Worm (Caenorhabditis elegans) whole organism, mixed stage, embryonic: ENCODE measurements around the gene str-158.

Experiments
- M03D4.4 ChIP-seq: sonication (generic microtip); optimal IDR thresholded peaks from 2 replicates; lab custom pipeline; 2017; ENCODE audit warnings: mild to moderate bottlenecking, missing genetic modification characterization, missing compliant biosample characterization
- bed-3 ChIP-seq: fragments of 200-800 bp; sonication (Bioruptor generic); optimal IDR thresholded peaks from 3 replicates; lab custom pipeline; 2018; ENCODE audit warnings: mild to moderate bottlenecking, missing genetic modification characterization, moderate library complexity, missing compliant biosample characterization
- blmp-1 ChIP-seq: fragments of 150-350 bp; optimal IDR thresholded peaks from 2 replicates; lab custom pipeline; 2014; ENCODE audit warnings: missing biosample characterization, missing genetic modification characterization
- ceh-43 ChIP-seq: fragments of 200-800 bp; sonication (Bioruptor generic); optimal IDR thresholded peaks from 2 replicates; lab custom pipeline; 2018; ENCODE audit warnings: mild to moderate bottlenecking, missing genetic modification characterization, moderate library complexity, missing compliant biosample characterization
- ceh-83 ChIP-seq: fragments of 200-800 bp; sonication (Bioruptor generic); optimal IDR thresholded peaks from 2 replicates; lab custom pipeline; 2018; ENCODE audit warnings: mild to moderate bottlenecking, missing genetic modification characterization, missing compliant biosample characterization
- ces-1 ChIP-seq: fragments of 150-350 bp; optimal IDR thresholded peaks from 2 replicates; lab custom pipeline; 2014; ENCODE audit warnings: missing biosample characterization, missing genetic modification reagents, missing genetic modification characterization
- cnd-1 ChIP-seq: fragments of 200-800 bp; sonication (Bioruptor generic); optimal IDR thresholded peaks from 2 replicates; lab custom pipeline; 2018; ENCODE audit warnings: mild to moderate bottlenecking, missing genetic modification characterization, missing compliant biosample characterization
- drap-1 ChIP-seq: fragments of 200-800 bp; sonication (Bioruptor generic); optimal IDR thresholded peaks from 3 replicates; lab custom pipeline; 2018; ENCODE audit warnings: mild to moderate bottlenecking, missing genetic modification characterization, missing compliant biosample characterization
- elt-1 ChIP-seq: sonication (generic microtip); optimal IDR thresholded peaks from 2 replicates; lab custom pipeline; 2017; ENCODE audit warnings: missing genetic modification characterization, mild to moderate bottlenecking, missing compliant biosample characterization, antibody characterized with exemption, moderate library complexity, borderline replicate concordance; ENCODE audit not compliant: insufficient read depth
- elt-3 ChIP-seq: fragments of 150-350 bp; optimal IDR thresholded peaks from 2 replicates; lab custom pipeline; 2014; ENCODE audit warnings: missing biosample characterization, missing genetic modification characterization
- ham-2 ChIP-seq: fragments of 200-800 bp; sonication (Bioruptor generic); optimal IDR thresholded peaks from 2 replicates; lab custom pipeline; 2018; ENCODE audit warnings: mild to moderate bottlenecking, missing genetic modification characterization, missing compliant biosample characterization
- hlh-1 ChIP-seq: fragments of 150-350 bp; optimal IDR thresholded peaks from 2 replicates; lab custom pipeline; 2014; ENCODE audit warnings: missing biosample characterization, missing genetic modification reagents, missing genetic modification characterization
- lin-13 ChIP-seq: fragments of 150-350 bp; optimal IDR thresholded peaks from 2 replicates; lab custom pipeline; 2014; ENCODE audit warnings: missing biosample characterization, missing genetic modification characterization
- lsy-2 ChIP-seq: fragments of 150-350 bp; optimal IDR thresholded peaks from 2 replicates; lab custom pipeline; 2014; ENCODE audit warnings: missing biosample characterization, missing genetic modification characterization
- mep-1 ChIP-seq: fragments of 150-350 bp; optimal IDR thresholded peaks from 2 replicates; lab custom pipeline; 2017; ENCODE audit warnings: missing biosample characterization, missing genetic modification reagents, missing genetic modification characterization, inconsistent platforms
- mls-2 ChIP-seq: sonication (generic microtip); optimal IDR thresholded peaks from 2 replicates; lab custom pipeline; 2016; ENCODE audit warnings: mild to moderate bottlenecking, missing genetic modification characterization, moderate library complexity, missing compliant biosample characterization
- nhr-12 ChIP-seq: fragments of 150-350 bp; optimal IDR thresholded peaks from 2 replicates; lab custom pipeline; 2014; ENCODE audit warnings: missing biosample characterization, missing genetic modification characterization
- nhr-2 ChIP-seq: fragments of 150-350 bp; optimal IDR thresholded peaks from 2 replicates; lab custom pipeline; 2014; ENCODE audit warnings: missing biosample characterization, missing genetic modification characterization
- nhr-237 ChIP-seq: fragments of 150-350 bp; optimal IDR thresholded peaks from 2 replicates; lab custom pipeline; 2014; ENCODE audit warnings: missing biosample characterization, missing genetic modification characterization
- nhr-28 ChIP-seq: fragments of 150-350 bp; optimal IDR thresholded peaks from 2 replicates; lab custom pipeline; 2014; ENCODE audit warnings: missing biosample characterization, missing genetic modification characterization
- nhr-76 ChIP-seq: sonication (generic microtip); optimal IDR thresholded peaks from 2 replicates; lab custom pipeline; 2017; ENCODE audit warnings: missing biosample characterization, missing genetic modification characterization
- pha-4 ChIP-seq: fragments of 150-350 bp; optimal IDR thresholded peaks from 2 replicates; lab custom pipeline; 2018; ENCODE audit warnings: missing biosample characterization, missing genetic modification reagents, missing genetic modification characterization
- sem-2 ChIP-seq: fragments of 200-800 bp; sonication (Bioruptor generic); optimal IDR thresholded peaks from 2 replicates; lab custom pipeline; 2018; ENCODE audit warnings: mild to moderate bottlenecking, missing genetic modification characterization, missing compliant biosample characterization
- snpc-4 ChIP-seq: fragments of 150-350 bp; optimal IDR thresholded peaks from 2 replicates; lab custom pipeline; 2014; ENCODE audit warnings: missing biosample characterization, missing genetic modification characterization
- sptf-1 ChIP-seq: sonication (generic microtip); optimal IDR thresholded peaks from 2 replicates; lab custom pipeline; 2017; ENCODE audit warnings: mild to moderate bottlenecking, missing genetic modification characterization, moderate library complexity, missing compliant biosample characterization
- tbx-8 ChIP-seq: fragments of 200-800 bp; sonication (Bioruptor generic); optimal IDR thresholded peaks from 2 replicates; lab custom pipeline; 2018; ENCODE audit warnings: mild to moderate bottlenecking, missing genetic modification characterization, moderate library complexity, missing compliant biosample characterization
- unc-120 ChIP-seq: sonication (generic microtip); optimal IDR thresholded peaks from 2 replicates; lab custom pipeline; 2017; ENCODE audit warnings: missing genetic modification characterization, missing compliant biosample characterization; ENCODE audit not compliant: poor library complexity, severe bottlenecking
- unc-62 ChIP-seq: fragments of 150-350 bp; optimal IDR thresholded peaks from 2 replicates; lab custom pipeline; 2014; ENCODE audit warnings: missing biosample characterization, missing genetic modification reagents, missing genetic modification characterization
- zip-8 ChIP-seq: fragments of 150-350 bp; optimal IDR thresholded peaks from 2 replicates; lab custom pipeline; 2014; ENCODE audit warnings: missing biosample characterization, missing genetic modification characterization
- ztf-11 ChIP-seq: fragments of 150-350 bp; optimal IDR thresholded peaks from 2 replicates; lab custom pipeline; 2014; ENCODE audit warnings: missing biosample characterization, missing genetic modification characterization

str-158 gene

ce11 chrIV:4953887-4954286 is 36.0 kb downstream of the str-158 start, which contains the start of gene str-163:
TSS of gene str-163 (plus strand) at chrIV:4954187.
- no peak for TF ChIP-seq nhr-2 (tag; lab: Kevin White, UChicago)
- TF ChIP-seq cnd-1 (tag; lab: Kevin White, UChicago): no peak
- no peak for TF ChIP-seq snpc-4 (tag; lab: Kevin White, UChicago)
- no peak for TF ChIP-seq drap-1
- no peak for TF ChIP-seq sptf-1 (tag; lab: Kevin White, UChicago)
- TF ChIP-seq pha-4 (tag; lab: Kevin White, UChicago): no peak
- TF ChIP-seq lsy-2: no peak
- no peak for TF ChIP-seq unc-62 (GFP tag; lab: Kevin White, UChicago)
- TF ChIP-seq nhr-237 (tag; lab: Kevin White, UChicago): no peak
- no peak for TF ChIP-seq sem-2 (GFP tag; lab: Kevin White, UChicago)
- no peak for TF ChIP-seq elt-3 (tag; lab: Kevin White, UChicago)
- no peak for TF ChIP-seq nhr-76
- TF ChIP-seq ztf-11 (tag; lab: Kevin White, UChicago): no peak
- TF ChIP-seq, all 35 proteins: peak for 0

DNA sequence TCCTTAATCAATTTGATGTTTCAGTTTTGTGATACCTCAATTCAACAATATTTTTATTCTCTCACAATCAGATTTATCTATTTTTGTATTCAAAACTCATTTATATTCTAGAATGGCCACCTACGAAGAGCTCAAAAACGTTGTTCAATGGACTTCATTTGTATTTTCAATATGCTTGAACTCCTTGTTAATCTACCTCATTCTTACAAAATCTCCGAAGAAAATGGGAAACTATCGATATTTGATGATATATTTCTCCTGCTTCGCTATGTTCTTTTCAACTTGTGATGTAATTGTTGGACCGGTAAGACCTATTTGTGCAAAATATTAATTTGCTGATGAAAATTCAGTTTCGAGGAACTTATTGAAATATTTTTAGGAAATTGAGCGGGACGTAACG is 42.7 kb downstream of the str-158 start, which contains the start of gene str-164:
Gene str-164 (plus strand): TSS at position 113 of the 400 bp plus-strand sequence.
- TF ChIP-seq unc-120 (no peak), ces-1 (GFP tag; lab: Kevin White, UChicago) (no peak), ceh-43 (GFP tag; lab: Kevin White, UChicago) (no peak), nhr-2 (tag; lab: Kevin White, UChicago) (no peak), ham-2 (GFP tag; lab: Kevin White, UChicago) (no peak), mep-1 (no peak), hlh-1 (tag; lab: Kevin White, UChicago) (no peak), sptf-1 (tag; lab: Kevin White, UChicago) (no peak), drap-1 (no peak), zip-8 (tag; lab: Kevin White, UChicago) (no peak), elt-3 (tag; lab: Kevin White, UChicago) (no peak), M03D4.4 (tag; lab: Kevin White, UChicago) (no peak), blmp-1 (tag; lab: Kevin White, UChicago) (no peak), pha-4 (tag; lab: Kevin White, UChicago) (no peak), lin-13 (no peak), sem-2 (GFP tag; lab: Kevin White, UChicago) (no peak), bed-3 (GFP tag; lab: Kevin White, UChicago) (no peak), cnd-1 (tag; lab: Kevin White, UChicago) (no peak), tbx-8 (GFP tag; lab: Kevin White, UChicago) (no peak)

DNA sequence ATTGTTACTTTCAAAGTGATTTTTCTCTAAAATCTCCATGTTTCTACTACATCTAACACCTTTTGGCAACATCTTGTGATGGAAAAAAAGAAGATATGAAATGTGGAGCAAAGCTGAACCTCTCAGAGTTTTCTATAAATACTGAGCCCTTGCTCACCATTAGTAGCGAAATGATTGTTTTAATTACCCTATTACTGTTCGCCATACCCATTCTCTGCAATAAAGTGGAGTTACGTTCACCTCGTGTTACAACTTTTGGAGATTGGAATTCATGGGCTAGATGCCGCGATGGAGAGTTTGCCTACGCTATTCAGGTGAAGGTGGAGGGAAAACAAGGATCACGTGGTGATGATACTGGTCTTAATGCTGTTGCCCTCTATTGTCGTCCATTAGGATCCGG is 46.0 kb downstream of the str-158 start, which contains the start of gene txt-3:
Gene txt-3 (plus strand): TSS at position 125 of the 400 bp plus-strand sequence.
- no peak for TF ChIP-seq pha-4 (tag; lab: Kevin White, UChicago)
- no peak for TF ChIP-seq ztf-11 (tag; lab: Kevin White, UChicago)
- TF ChIP-seq cnd-1 (tag; lab: Kevin White, UChicago): no peak
- no peak for TF ChIP-seq elt-3 (tag; lab: Kevin White, UChicago)
- no peak for TF ChIP-seq ceh-83 (GFP tag; lab: Kevin White, UChicago)
- TF ChIP-seq sem-2 (GFP tag; lab: Kevin White, UChicago): no peak
- no peak for TF ChIP-seq tbx-8 (GFP tag; lab: Kevin White, UChicago)
- TF ChIP-seq ces-1 (GFP tag; lab: Kevin White, UChicago): no peak
- TF ChIP-seq lsy-2: no peak
- no peak for TF ChIP-seq nhr-12 (tag; lab: Kevin White, UChicago)
- no peak for TF ChIP-seq hlh-1 (tag; lab: Kevin White, UChicago)
- TF ChIP-seq elt-1 (tag; lab: Kevin White, UChicago): no peak
- no peak for TF ChIP-seq drap-1
- no peak for TF ChIP-seq snpc-4 (tag; lab: Kevin White, UChicago)
- no peak for TF ChIP-seq mls-2 (tag; lab: Kevin White, UChicago)
- no peak for TF ChIP-seq nhr-28 (tag; lab: Kevin White, UChicago)
- no peak for TF ChIP-seq nhr-76
